Worm (Caenorhabditis elegans) whole organism, late embryonic: ENCODE data around the gene H35N09.2.

Experiments used
- C38D4.7 ChIP-seq: fragments of 200-800 bp; sonication (Bioruptor generic); optimal IDR thresholded peaks from 2 replicates; lab custom pipeline; 2018; ENCODE audit warnings: mild to moderate bottlenecking, missing genetic modification characterization, moderate library complexity, missing compliant biosample characterization
- F13H6.1 ChIP-seq: sonication (generic microtip); optimal IDR thresholded peaks from 2 replicates; lab custom pipeline; 2016; ENCODE audit warnings: missing genetic modification characterization, missing compliant biosample characterization
- Y22D7AL.16 ChIP-seq: sonication (generic microtip); optimal IDR thresholded peaks from 2 replicates; lab custom pipeline; 2016; ENCODE audit warnings: missing genetic modification characterization, missing compliant biosample characterization
- ceh-14 ChIP-seq: sonication (generic microtip); optimal IDR thresholded peaks from 2 replicates; lab custom pipeline; 2016; ENCODE audit warnings: missing genotype, missing genetic modification characterization, missing compliant biosample characterization
- ceh-18 ChIP-seq: sonication (generic microtip); optimal IDR thresholded peaks from 2 replicates; lab custom pipeline; 2016; ENCODE audit warnings: missing genetic modification characterization, missing compliant biosample characterization
- ceh-19 ChIP-seq: fragments of 200-800 bp; sonication (Bioruptor generic); optimal IDR thresholded peaks from 2 replicates; lab custom pipeline; 2018; ENCODE audit warnings: mild to moderate bottlenecking, missing genetic modification characterization, missing compliant biosample characterization
- ceh-22 ChIP-seq: sonication (generic microtip); optimal IDR thresholded peaks from 2 replicates; lab custom pipeline; 2017; ENCODE audit warnings: missing biosample characterization, missing genetic modification characterization
- ceh-30 ChIP-seq: fragments of 150-350 bp; optimal IDR thresholded peaks from 2 replicates; lab custom pipeline; 2014; ENCODE audit warnings: missing biosample characterization, missing genetic modification characterization
- ceh-31 ChIP-seq: sonication (generic microtip); optimal IDR thresholded peaks from 2 replicates; lab custom pipeline; 2016; ENCODE audit warnings: missing genetic modification characterization, missing compliant biosample characterization
- ceh-34 ChIP-seq: sonication (generic microtip); optimal IDR thresholded peaks from 2 replicates; lab custom pipeline; 2016; ENCODE audit warnings: mild to moderate bottlenecking, missing genetic modification characterization, missing compliant biosample characterization
- ceh-45 ChIP-seq: fragments of 200-800 bp; sonication (Bioruptor generic); IDR thresholded peaks from 2 replicates; pipeline ENCODE4 v1.3.6; 2022; ENCODE audit warnings: missing genetic modification reagents, missing genetic modification characterization, missing compliant biosample characterization
- ceh-48 ChIP-seq: sonication (generic microtip); optimal IDR thresholded peaks from 2 replicates; lab custom pipeline; 2016; ENCODE audit warnings: missing genetic modification characterization, inconsistent platforms, missing compliant biosample characterization
- ceh-6 ChIP-seq: fragments of 200-800 bp; sonication (Bioruptor generic); optimal IDR thresholded peaks from 2 replicates; lab custom pipeline; 2018; ENCODE audit warnings: mild to moderate bottlenecking, missing genetic modification characterization, missing compliant biosample characterization
- ceh-9 ChIP-seq: sonication (generic microtip); optimal IDR thresholded peaks from 2 replicates; lab custom pipeline; 2016; ENCODE audit warnings: mild to moderate bottlenecking, missing genetic modification characterization, inconsistent platforms, missing compliant biosample characterization
- che-1 ChIP-seq: sonication (generic microtip); optimal IDR thresholded peaks from 2 replicates; lab custom pipeline; 2016; ENCODE audit warnings: mild to moderate bottlenecking, missing genetic modification characterization, missing compliant biosample characterization
- dmd-4 ChIP-seq: sonication (generic microtip); optimal IDR thresholded peaks from 2 replicates; lab custom pipeline; 2016; ENCODE audit warnings: borderline replicate concordance, missing genetic modification characterization, missing compliant biosample characterization
- elt-4 ChIP-seq: sonication (generic microtip); optimal IDR thresholded peaks from 2 replicates; lab custom pipeline; 2016; ENCODE audit warnings: missing genetic modification characterization, missing compliant biosample characterization
- ets-4 ChIP-seq: sonication (generic microtip); optimal IDR thresholded peaks from 2 replicates; lab custom pipeline; 2016; ENCODE audit warnings: missing genetic modification characterization, missing compliant biosample characterization
- eyg-1 ChIP-seq: sonication (generic microtip); optimal IDR thresholded peaks from 2 replicates; lab custom pipeline; 2016; ENCODE audit warnings: missing genotype, missing genetic modification characterization, missing compliant biosample characterization
- fkh-10 ChIP-seq: fragments of 150-350 bp; optimal IDR thresholded peaks from 2 replicates; lab custom pipeline; 2014; ENCODE audit warnings: missing biosample characterization, missing genetic modification reagents, missing genetic modification characterization
- fkh-6 ChIP-seq: sonication (generic microtip); optimal IDR thresholded peaks from 2 replicates; lab custom pipeline; 2016; ENCODE audit warnings: missing genetic modification characterization, missing compliant biosample characterization
- gmeb-2 ChIP-seq: sonication (generic microtip); optimal IDR thresholded peaks from 2 replicates; lab custom pipeline; 2016; ENCODE audit warnings: missing genetic modification characterization, inconsistent platforms, missing compliant biosample characterization
- hlh-30 ChIP-seq: sonication (generic microtip); optimal IDR thresholded peaks from 2 replicates; lab custom pipeline; 2017; ENCODE audit warnings: antibody characterized with exemption, missing genetic modification characterization, missing compliant biosample characterization; ENCODE audit not compliant: insufficient read depth
- hlh-6 ChIP-seq: sonication (generic microtip); optimal IDR thresholded peaks from 2 replicates; lab custom pipeline; 2016; ENCODE audit warnings: missing genotype, missing genetic modification characterization, missing compliant biosample characterization
- mec-3 ChIP-seq: sonication (generic microtip); optimal IDR thresholded peaks from 2 replicates; lab custom pipeline; 2016; ENCODE audit warnings: borderline replicate concordance, missing genetic modification characterization, missing compliant biosample characterization
- nfya-1 ChIP-seq: sonication (generic microtip); optimal IDR thresholded peaks from 2 replicates; lab custom pipeline; 2017; ENCODE audit warnings: missing genetic modification characterization, mild to moderate bottlenecking, missing compliant biosample characterization, antibody characterized with exemption, moderate library complexity
- nhr-11 ChIP-seq: fragments of 150-350 bp; optimal IDR thresholded peaks from 2 replicates; lab custom pipeline; 2014; ENCODE audit warnings: missing biosample characterization, missing genetic modification characterization
- npax-4 ChIP-seq: sonication (generic microtip); optimal IDR thresholded peaks from 2 replicates; lab custom pipeline; 2016; ENCODE audit warnings: missing genetic modification characterization, missing compliant biosample characterization
- pag-3 ChIP-seq: sonication (generic microtip); optimal IDR thresholded peaks from 2 replicates; lab custom pipeline; 2016; ENCODE audit warnings: missing compliant biosample characterization, missing genetic modification characterization, borderline replicate concordance
- pat-9 ChIP-seq: fragments of 200-800 bp; sonication (Bioruptor generic); optimal IDR thresholded peaks from 2 replicates; lab custom pipeline; 2018; ENCODE audit warnings: mild to moderate bottlenecking, missing genetic modification characterization, moderate library complexity, missing compliant biosample characterization
- pax-1 ChIP-seq: fragments of 150-350 bp; optimal IDR thresholded peaks from 2 replicates; lab custom pipeline; 2014; ENCODE audit warnings: missing biosample characterization, missing genetic modification characterization
- pha-2 ChIP-seq: sonication (generic microtip); optimal IDR thresholded peaks from 2 replicates; lab custom pipeline; 2017; ENCODE audit warnings: mild to moderate bottlenecking, missing genetic modification characterization, missing compliant biosample characterization
- pros-1 ChIP-seq: fragments of 150-350 bp; optimal IDR thresholded peaks from 2 replicates; lab custom pipeline; 2014; ENCODE audit warnings: missing biosample characterization, missing genetic modification reagents, missing genetic modification characterization
- ref-2 ChIP-seq: sonication (generic microtip); optimal IDR thresholded peaks from 2 replicates; lab custom pipeline; 2016; ENCODE audit warnings: missing genetic modification characterization, missing compliant biosample characterization
- rnt-1 ChIP-seq: sonication (generic microtip); optimal IDR thresholded peaks from 2 replicates; lab custom pipeline; 2016; ENCODE audit warnings: missing genetic modification characterization, missing compliant biosample characterization
- sdc-2 ChIP-seq: sonication (generic microtip); optimal IDR thresholded peaks from 2 replicates; lab custom pipeline; 2016; ENCODE audit warnings: missing genotype, missing genetic modification characterization, missing compliant biosample characterization
- sox-4 ChIP-seq: sonication (generic microtip); optimal IDR thresholded peaks from 2 replicates; lab custom pipeline; 2017; ENCODE audit warnings: mild to moderate bottlenecking, missing genetic modification characterization, inconsistent platforms, missing compliant biosample characterization
- syd-9 ChIP-seq: sonication (generic microtip); optimal IDR thresholded peaks from 2 replicates; lab custom pipeline; 2016; ENCODE audit warnings: mild to moderate bottlenecking, missing genetic modification characterization, moderate library complexity, missing compliant biosample characterization
- tbx-2 ChIP-seq: sonication (generic microtip); optimal IDR thresholded peaks from 2 replicates; lab custom pipeline; 2016; ENCODE audit warnings: missing genetic modification characterization, missing compliant biosample characterization
- tbx-7 ChIP-seq: sonication (generic microtip); optimal IDR thresholded peaks from 2 replicates; lab custom pipeline; 2016; ENCODE audit warnings: missing genotype, missing genetic modification characterization, missing compliant biosample characterization
- unc-42 ChIP-seq: sonication (generic microtip); optimal IDR thresholded peaks from 2 replicates; lab custom pipeline; 2016; ENCODE audit warnings: missing genotype, missing genetic modification characterization, missing compliant biosample characterization
- unc-55 ChIP-seq: sonication (generic microtip); optimal IDR thresholded peaks from 2 replicates; lab custom pipeline; 2017; ENCODE audit warnings: missing biosample characterization, missing genetic modification reagents, missing genetic modification characterization

Gene H35N09.2

DNA sequence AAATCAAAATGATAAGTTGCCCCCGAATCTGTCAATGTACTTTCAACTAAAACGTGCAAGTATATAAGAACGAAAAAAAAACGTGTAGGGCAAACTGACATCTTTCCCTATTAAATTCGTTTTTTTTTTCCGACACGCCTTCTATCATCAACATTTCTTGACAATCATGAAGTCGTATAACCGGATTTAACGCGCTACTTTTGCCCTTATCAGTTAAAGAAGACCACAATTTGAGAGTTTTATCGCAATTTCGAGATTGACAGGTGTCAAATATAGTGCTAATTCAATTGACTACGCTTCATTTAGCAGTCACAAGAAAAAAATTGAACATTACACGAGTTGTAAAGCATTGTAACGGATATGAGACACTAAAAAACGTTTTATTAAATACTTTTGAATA, 37.7 kb downstream of the H35N09.2 start:
- TF ChIP-seq pag-3 (tag; lab: Kevin White, UChicago) (no peak), pha-2 (tag; lab: Kevin White, UChicago) (no peak), ceh-30 (tag; lab: Kevin White, UChicago) (no peak), sox-4 (tag; lab: Kevin White, UChicago) (no peak), fkh-10 (GFP tag; lab: Kevin White, UChicago) (no peak), ceh-9 (tag; lab: Kevin White, UChicago) (no peak), che-1 (no peak), elt-4 (tag; lab: Kevin White, UChicago) (no peak), mec-3 (tag; lab: Kevin White, UChicago) (no peak), pros-1 (tag; lab: Kevin White, UChicago) (no peak), unc-42 (no peak), ceh-31 (tag; lab: Kevin White, UChicago) (no peak), tbx-7 (tag; lab: Kevin White, UChicago) (no peak), pax-1 (tag; lab: Kevin White, UChicago) (no peak), ceh-45 (GFP tag; lab: Robert Waterston, UW) (no peak), ceh-6 (GFP tag; lab: Kevin White, UChicago) (no peak), fkh-6 (tag; lab: Kevin White, UChicago) (no peak), pat-9 (tag; lab: Kevin White, UChicago) (no peak)

ce11 chrX:8566521-8567032, 38.3 kb downstream of the H35N09.2 start:
- no peak for TF ChIP-seq ref-2 (tag; lab: Kevin White, UChicago)
- TF ChIP-seq ceh-34 (tag; lab: Kevin White, UChicago): no peak
- TF ChIP-seq Y22D7AL.16 (tag; lab: Kevin White, UChicago): no peak
- TF ChIP-seq pat-9 (tag; lab: Kevin White, UChicago): no peak
- no peak for TF ChIP-seq sdc-2 (tag; lab: Kevin White, UChicago)
- TF ChIP-seq dmd-4: no peak
- TF ChIP-seq ceh-14: no peak
- no peak for TF ChIP-seq ceh-31 (tag; lab: Kevin White, UChicago)
- no peak for TF ChIP-seq npax-4
- TF ChIP-seq ceh-22 (tag; lab: Kevin White, UChicago): no peak
- no peak for TF ChIP-seq eyg-1 (tag; lab: Kevin White, UChicago)
- no peak for TF ChIP-seq pros-1 (tag; lab: Kevin White, UChicago)
- no peak for TF ChIP-seq unc-55 (GFP tag; lab: Kevin White, UChicago)
- TF ChIP-seq ets-4 (tag; lab: Kevin White, UChicago): no peak
- no peak for TF ChIP-seq ceh-30 (tag; lab: Kevin White, UChicago)
- TF ChIP-seq C38D4.7: no peak
- no peak for TF ChIP-seq ceh-48
- TF ChIP-seq rnt-1: no peak
- no peak for TF ChIP-seq gmeb-2 (tag; lab: Kevin White, UChicago)

DNA sequence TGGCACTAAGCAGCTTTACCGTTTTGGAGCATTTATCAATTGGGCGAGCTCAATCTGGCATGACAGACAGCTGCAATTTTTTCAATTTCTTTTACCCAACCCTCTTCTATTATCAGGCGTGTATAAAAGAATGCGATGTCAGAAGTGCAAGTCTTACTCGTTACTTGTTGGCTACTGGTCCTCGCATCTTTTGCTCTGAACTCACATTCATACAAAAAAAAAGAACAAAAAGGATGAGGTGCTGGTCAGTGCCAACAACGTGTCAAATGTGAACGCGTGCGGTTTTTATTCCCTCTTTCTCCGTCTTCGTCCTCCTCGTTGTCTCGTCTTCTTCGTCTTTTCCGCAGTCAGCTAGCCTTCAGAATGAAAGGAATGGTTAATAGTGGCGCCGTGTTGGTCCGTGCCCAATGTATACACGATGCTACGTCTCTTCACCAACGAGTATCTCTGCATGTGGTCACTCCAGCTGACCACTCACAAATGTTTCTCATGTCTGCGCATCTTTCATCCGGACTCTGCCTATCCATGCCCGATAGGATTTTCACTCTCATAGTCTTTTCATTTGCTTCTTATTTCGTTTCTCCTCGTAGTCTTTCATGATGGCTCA, 38.9 kb downstream of the H35N09.2 start:
- TF ChIP-seq ceh-48 (no peak), F13H6.1 (tag; lab: Kevin White, UChicago) (peak; percentile 86), ceh-18 (tag; lab: Kevin White, UChicago) (peak; percentile 2), hlh-6 (peak; percentile 47), ceh-34 (tag; lab: Kevin White, UChicago) (peak; percentile 45), nfya-1 (tag; lab: Kevin White, UChicago) (peak; percentile 86), rnt-1 (peak; percentile 32), sdc-2 (tag; lab: Kevin White, UChicago) (no peak), tbx-2 (tag; lab: Kevin White, UChicago) (peak; percentile 32), syd-9 (no peak), ceh-31 (tag; lab: Kevin White, UChicago) (peak; percentile 71), hlh-30 (tag; lab: Kevin White, UChicago) (peak; percentile 12), nhr-11 (tag; lab: Kevin White, UChicago) (no peak), ceh-19 (GFP tag; lab: Kevin White, UChicago) (peak; percentile 39)
